Worm (Caenorhabditis elegans): ENCODE results near the gene kvs-1.

ce11 chrX:7645313-7645712, 61.6 kb downstream of the kvs-1 start, which contains the start of gene F26A10.2:
- no peak for TF ChIP-seq ztf-23 (GFP tag; IDR thresholded peaks at IDR 0.05)
- TF ChIP-seq klf-2 (GFP tag; conservative IDR thresholded peaks at IDR 0.05), result no peak
- TF ChIP-seq flt-1 (GFP tag; IDR thresholded peaks at IDR 0.05), result no peak
- no peak for TF ChIP-seq cog-1 (tag; optimal IDR thresholded peaks at IDR 0.05)
- no peak for TF ChIP-seq tab-1 (GFP tag; IDR thresholded peaks at IDR 0.05)

Data from whole organism, midembryonic.